Worm (Caenorhabditis elegans) whole organism, L1 larva: ENCODE data around the gene F17C11.2.

Experiments used
- C04F5.9 ChIP-seq: sonication (generic microtip); optimal IDR thresholded peaks from 2 replicates; lab custom pipeline; 2016; ENCODE audit warnings: missing genetic modification characterization, missing compliant biosample characterization
- C16A3.4 ChIP-seq: fragments of 150-350 bp; optimal IDR thresholded peaks from 2 replicates; lab custom pipeline; 2014; ENCODE audit warnings: missing biosample characterization, missing genetic modification characterization
- C34B4.2 ChIP-seq: sonication (generic microtip); optimal IDR thresholded peaks from 2 replicates; lab custom pipeline; 2017; ENCODE audit warnings: mild to moderate bottlenecking, missing genetic modification characterization, missing compliant biosample characterization
- F16B12.6 ChIP-seq: fragments of 150-350 bp; optimal IDR thresholded peaks from 2 replicates; lab custom pipeline; 2014; ENCODE audit warnings: missing biosample characterization, missing genetic modification characterization
- alr-1 ChIP-seq: fragments of 200-800 bp; sonication (Bioruptor generic); optimal IDR thresholded peaks from 2 replicates; lab custom pipeline; 2018; ENCODE audit warnings: borderline replicate concordance, mild to moderate bottlenecking, missing genetic modification characterization, missing compliant biosample characterization
- blmp-1 ChIP-seq: fragments of 150-350 bp; optimal IDR thresholded peaks from 2 replicates; lab custom pipeline; 2014; ENCODE audit warnings: missing biosample characterization, missing genetic modification characterization
- ceh-8 ChIP-seq: fragments of 200-800 bp; sonication (Bioruptor generic); optimal IDR thresholded peaks from 2 replicates; lab custom pipeline; 2018; ENCODE audit warnings: mild to moderate bottlenecking, missing genetic modification characterization, moderate library complexity, missing compliant biosample characterization
- ceh-82 ChIP-seq, 3 experiments: fragments of 150-350 bp in 1 of 3; sonication (generic microtip) in 2 of 3; optimal IDR thresholded peaks; 2 replicates each; lab custom pipeline; 2014 to 2017; ENCODE audit warnings: missing biosample characterization in 3 of 3, missing genetic modification characterization in 3 of 3
- ces-1 ChIP-seq: fragments of 150-350 bp; optimal IDR thresholded peaks from 2 replicates; lab custom pipeline; 2014; ENCODE audit warnings: missing biosample characterization, missing genetic modification reagents, missing genetic modification characterization
- dpl-1 ChIP-seq, 3 experiments: fragments of 150-350 bp in 2 of 3; sonication (generic microtip) in 1 of 3; optimal IDR thresholded peaks; 2 replicates each; lab custom pipeline; 2014 to 2017; ENCODE audit warnings: missing biosample characterization in 3 of 3, missing genetic modification characterization in 3 of 3, missing genetic modification reagents in 3 of 3
- dsc-1 ChIP-seq: sonication (generic microtip); optimal IDR thresholded peaks from 2 replicates; lab custom pipeline; 2016; ENCODE audit warnings: mild to moderate bottlenecking, missing genetic modification characterization, missing compliant biosample characterization
- efl-1 ChIP-seq, 4 experiments: fragments of 150-350 bp; optimal IDR thresholded peaks in 3 of 4; peaks in 1 of 4; 1 replicate in 1 of 4; 2 replicates in 3 of 4; lab custom pipeline; 2014; ENCODE audit warnings: missing biosample characterization in 2 of 4, missing genetic modification characterization in 2 of 4, missing genetic modification reagents in 2 of 4
- efl-3 ChIP-seq: fragments of 200-800 bp; sonication (Bioruptor generic); optimal IDR thresholded peaks from 2 replicates; lab custom pipeline; 2018; ENCODE audit warnings: mild to moderate bottlenecking, missing genetic modification characterization, missing compliant biosample characterization
- fkh-10 ChIP-seq: sonication (generic microtip); optimal IDR thresholded peaks from 2 replicates; lab custom pipeline; 2017; ENCODE audit warnings: missing biosample characterization, missing genetic modification reagents, missing genetic modification characterization
- fkh-4 ChIP-seq: sonication (generic microtip); optimal IDR thresholded peaks from 2 replicates; lab custom pipeline; 2016; ENCODE audit warnings: missing compliant biosample characterization, missing genetic modification characterization, borderline replicate concordance
- irx-1 ChIP-seq: sonication (generic microtip); optimal IDR thresholded peaks from 2 replicates; lab custom pipeline; 2016; ENCODE audit warnings: missing genetic modification characterization, missing compliant biosample characterization
- lin-14 ChIP-seq: fragments of 200-800 bp; sonication (Bioruptor generic); optimal IDR thresholded peaks from 2 replicates; lab custom pipeline; 2018; ENCODE audit warnings: mild to moderate bottlenecking, missing genetic modification characterization, moderate library complexity, missing compliant biosample characterization
- lir-3 ChIP-seq: sonication (generic microtip); optimal IDR thresholded peaks from 2 replicates; lab custom pipeline; 2016; ENCODE audit warnings: mild to moderate bottlenecking, missing genetic modification characterization, moderate library complexity, missing compliant biosample characterization; ENCODE audit not compliant: poor library complexity
- lsy-2 ChIP-seq, 2 experiments: fragments of 150-350 bp; optimal IDR thresholded peaks; 2 replicates each; lab custom pipeline; 2014; ENCODE audit warnings: missing biosample characterization in 2 of 2, missing genetic modification characterization in 2 of 2
- mef-2 ChIP-seq: fragments of 150-350 bp; optimal IDR thresholded peaks from 2 replicates; lab custom pipeline; 2014; ENCODE audit warnings: missing biosample characterization, missing genetic modification characterization
- mep-1 ChIP-seq: fragments of 150-350 bp; optimal IDR thresholded peaks from 2 replicates; lab custom pipeline; 2014; ENCODE audit warnings: missing biosample characterization, missing genetic modification characterization
- nhr-20 ChIP-seq: sonication (generic microtip); optimal IDR thresholded peaks from 2 replicates; lab custom pipeline; 2016; ENCODE audit warnings: mild to moderate bottlenecking, missing genetic modification characterization, missing compliant biosample characterization
- nhr-47 ChIP-seq: sonication (generic microtip); optimal IDR thresholded peaks from 2 replicates; lab custom pipeline; 2016; ENCODE audit warnings: mild to moderate bottlenecking, missing genetic modification characterization, moderate library complexity, missing compliant biosample characterization
- nhr-77 ChIP-seq: fragments of 150-350 bp; optimal IDR thresholded peaks from 2 replicates; lab custom pipeline; 2014; ENCODE audit warnings: missing biosample characterization, missing genetic modification characterization
- nhr-84 ChIP-seq: sonication (generic microtip); optimal IDR thresholded peaks from 2 replicates; lab custom pipeline; 2017; ENCODE audit warnings: missing biosample characterization, missing genetic modification characterization
- nhr-85 ChIP-seq: sonication (generic microtip); peaks from one replicate; lab custom pipeline; 2016; ENCODE audit warnings: missing genetic modification characterization, inconsistent platforms, missing compliant biosample characterization
- pag-3 ChIP-seq: sonication (generic microtip); optimal IDR thresholded peaks from 2 replicates; lab custom pipeline; 2017; ENCODE audit warnings: missing genetic modification characterization, mild to moderate bottlenecking, missing compliant biosample characterization, antibody characterized with exemption, borderline replicate concordance; ENCODE audit not compliant: insufficient read depth
- snu-23 ChIP-seq: sonication (generic microtip); optimal IDR thresholded peaks from 2 replicates; lab custom pipeline; 2016; ENCODE audit warnings: missing genetic modification characterization, missing compliant biosample characterization
- sup-37 ChIP-seq: fragments of 200-800 bp; sonication (Bioruptor generic); optimal IDR thresholded peaks from 2 replicates; lab custom pipeline; 2018; ENCODE audit warnings: mild to moderate bottlenecking, missing genetic modification characterization, missing compliant biosample characterization
- tbx-2 ChIP-seq: sonication (generic microtip); optimal IDR thresholded peaks from 2 replicates; lab custom pipeline; 2016; ENCODE audit warnings: missing genetic modification characterization, missing compliant biosample characterization
- unc-30 ChIP-seq: sonication (generic microtip); optimal IDR thresholded peaks from 2 replicates; lab custom pipeline; 2017; ENCODE audit warnings: missing biosample characterization, missing genetic modification characterization
- xbp-1 ChIP-seq: sonication (generic microtip); optimal IDR thresholded peaks from 2 replicates; lab custom pipeline; 2016; ENCODE audit warnings: missing genetic modification characterization, missing compliant biosample characterization

The F17C11.2 gene

DNA sequence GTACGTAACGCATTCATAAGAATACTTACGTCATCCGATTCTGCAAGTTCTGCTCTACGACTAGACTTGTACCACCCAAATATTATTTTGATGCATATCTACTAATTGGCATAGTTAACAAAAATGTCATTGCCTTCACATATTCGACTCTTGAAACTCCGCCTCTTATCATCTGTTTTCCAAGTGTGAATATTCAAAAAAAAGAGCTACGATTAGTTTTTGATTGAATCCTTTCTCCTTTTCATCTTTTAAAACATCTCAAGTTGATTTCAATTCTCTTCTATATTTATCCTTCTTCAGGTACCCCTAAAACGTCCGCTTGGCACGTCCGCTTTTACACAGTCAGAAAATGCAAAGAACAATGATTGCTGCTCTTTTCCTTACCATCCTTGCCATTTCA is at the start of gene F17C11.2:
TSS of gene F17C11.2 (plus strand) at position 301 of the 400 bp plus-strand sequence.
- TF ChIP-seq C34B4.2 (tag; lab: Kevin White, UChicago) (no peak), efl-1 (optimal IDR thresholded peaks at IDR 0.05; lab: Kevin White, UChicago) (no peak), efl-1 (GFP tag; optimal IDR thresholded peaks at IDR 0.05 in 1 of 2; lab: Kevin White, UChicago) (peak in 1 of 2 experiments; percentile 3)
- TF ChIP-seq, all 84 proteins: peak for 1

- TF ChIP-seq lin-14 (GFP tag; lab: Kevin White, UChicago), result peak; percentile 41
- no peak for TF ChIP-seq C16A3.4 (tag; lab: Kevin White, UChicago)
- TF ChIP-seq nhr-85 (tag; lab: Kevin White, UChicago), result peak; percentile 69
- TF ChIP-seq efl-1 (optimal IDR thresholded peaks at IDR 0.05; lab: Kevin White, UChicago), result no peak
- peak in 1 of 2 experiments; percentile 80 for TF ChIP-seq efl-1 (GFP tag; optimal IDR thresholded peaks at IDR 0.05 in 1 of 2; lab: Kevin White, UChicago)
- TF ChIP-seq ceh-8 (GFP tag; lab: Kevin White, UChicago), result no peak
- TF ChIP-seq blmp-1, result peak; percentile 72
- TF ChIP-seq, all 84 proteins: peak for 4
Measured at ce11 chrV:10898629-10899028, 49.4 kb upstream of the F17C11.2 start.

- no peak for TF ChIP-seq tbx-2
- no peak for TF ChIP-seq efl-1 (optimal IDR thresholded peaks at IDR 0.05; lab: Kevin White, UChicago)
- peak in 1 of 2 experiments; percentile 48 for TF ChIP-seq efl-1 (GFP tag; optimal IDR thresholded peaks at IDR 0.05 in 1 of 2; lab: Kevin White, UChicago)
Measured at ce11 chrV:10901125-10901524, 46.9 kb upstream of the F17C11.2 start, which contains the start of gene spp-16. spp-16 (minus strand) TSS chrV:10901303.

DNA sequence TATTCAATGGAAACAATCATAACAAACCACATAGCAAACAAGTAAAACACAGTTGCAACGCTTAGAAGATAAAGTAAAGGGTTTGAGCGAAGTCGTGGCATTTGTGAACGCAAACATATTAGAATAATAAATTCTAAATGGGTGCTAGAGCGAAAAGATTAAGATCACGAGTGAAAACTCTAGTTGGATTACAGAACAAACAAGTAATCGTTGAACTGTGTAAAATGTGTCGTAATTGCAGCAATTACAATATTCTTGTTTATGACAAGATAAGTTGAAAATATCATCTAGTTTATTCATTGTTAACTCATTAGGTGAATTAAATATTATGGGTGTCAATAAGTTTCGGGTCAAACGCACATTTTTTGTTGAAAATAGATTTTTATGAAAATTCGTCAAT is 45.3 kb upstream of the F17C11.2 start, which contains the start of gene F32D8.8:
TSS of gene F32D8.8 (minus strand) at position 101 of the 400 bp plus-strand sequence.
- TF ChIP-seq xbp-1 (tag; lab: Kevin White, UChicago) (no peak), snu-23 (no peak), irx-1 (tag; lab: Kevin White, UChicago) (no peak), F16B12.6 (tag; lab: Kevin White, UChicago) (no peak), mep-1 (tag; lab: Kevin White, UChicago) (no peak), fkh-10 (GFP tag; lab: Kevin White, UChicago) (no peak), lir-3 (no peak), nhr-47 (tag; lab: Kevin White, UChicago) (no peak), ceh-82 (tag; optimal IDR thresholded peaks at IDR 0.05; lab: Kevin White, UChicago) (no peak), nhr-77 (tag; lab: Kevin White, UChicago) (no peak), mef-2 (tag; lab: Kevin White, UChicago) (no peak), pag-3 (tag; lab: Kevin White, UChicago) (no peak), ces-1 (no peak), dpl-1 (GFP tag; optimal IDR thresholded peaks at IDR 0.05; lab: Kevin White, UChicago) (no peak), alr-1 (tag; lab: Kevin White, UChicago) (no peak), efl-3 (GFP tag; lab: Kevin White, UChicago) (no peak)

ce11 chrV:10903748-10904147 is 44.3 kb upstream of the F17C11.2 start, which contains the start of gene F32D8.15:
F32D8.15 (plus strand) TSS chrV:10904048.
- TF ChIP-seq nhr-84 (no peak), lin-14 (GFP tag; lab: Kevin White, UChicago) (peak; percentile 40), sup-37 (GFP tag; lab: Kevin White, UChicago) (no peak), fkh-4 (tag; lab: Kevin White, UChicago) (no peak), dsc-1 (tag; lab: Kevin White, UChicago) (peak; percentile 4)

- TF ChIP-seq lin-14 (GFP tag; lab: Kevin White, UChicago) (peak; percentile 82), unc-30 (no peak), fkh-10 (GFP tag; lab: Kevin White, UChicago) (peak; percentile 69), dsc-1 (tag; lab: Kevin White, UChicago) (peak; percentile 23), C04F5.9 (tag; lab: Kevin White, UChicago) (no peak), ces-1 (peak; percentile 14), lsy-2 (tag; optimal IDR thresholded peaks at IDR 0.05; lab: Kevin White, UChicago) (peak in 1 of 2 experiments; percentile 7), blmp-1 (peak; percentile 61), ceh-82 (tag; optimal IDR thresholded peaks at IDR 0.05; lab: Kevin White, UChicago) (peak in 1 of 3 experiments; percentile 32), nhr-20 (no peak)
Measured at ce11 chrV:10904795-10905194, 43.2 kb upstream of the F17C11.2 start.
